Fruit fly (Drosophila melanogaster): Measurements from ENCODE around the gene Aven.

Aven gene

dm6 chrX:12600802-12601793 is 28.3 kb downstream of the Aven start (continued):
- TF ChIP-seq CG3726 (GFP tag; IDR thresholded peaks at IDR 0.05): no peak
- no peak for TF ChIP-seq pnt (GFP tag; optimal IDR thresholded peaks at IDR 0.05)
- no peak for TF ChIP-seq dpn (GFP tag; optimal IDR thresholded peaks at IDR 0.05)
- peak; percentile 75 for TF ChIP-seq Elba2 (GFP tag; optimal IDR thresholded peaks at IDR 0.05)
- TF ChIP-seq Dfd (GFP tag; optimal IDR thresholded peaks at IDR 0.05): no peak
- TF ChIP-seq Pdp1 (GFP tag; optimal IDR thresholded peaks at IDR 0.05): peak in 1 of 2 experiments; percentile 38
- no peak for TF ChIP-seq CG11085 (GFP tag; IDR thresholded peaks at IDR 0.05)
- TF ChIP-seq CG10959 (GFP tag; IDR thresholded peaks at IDR 0.05): peak; percentile 54; the same call in 1 of the 2 replicates
- TF ChIP-seq sisA (GFP tag; IDR thresholded peaks at IDR 0.05): no peak
- no peak for TF ChIP-seq CG2712 (tag; optimal IDR thresholded peaks at IDR 0.05)
- TF ChIP-seq zen2 (GFP tag; IDR thresholded peaks at IDR 0.05; ENCODE audit: partially characterized antibody): no peak
- peak; percentile 18 for TF ChIP-seq CG7786 (GFP tag; optimal IDR thresholded peaks at IDR 0.05)

dm6 chrX:12596353-12597107 is 32.9 kb downstream of the Aven start:
- peak; percentile 54; the same call in 1 of the 2 replicates for TF ChIP-seq CG4360 (GFP tag; IDR thresholded peaks at IDR 0.05)
- TF ChIP-seq nom (GFP tag; optimal IDR thresholded peaks at IDR 0.05): peak; percentile 79
- peak; percentile 64 for TF ChIP-seq sens (GFP tag)
- TF ChIP-seq pfk (GFP tag; optimal IDR thresholded peaks at IDR 0.05): peak; percentile 74
- TF ChIP-seq cg (GFP tag; optimal IDR thresholded peaks at IDR 0.05): peak; percentile 34
- peak; percentile 70 to 91 for TF ChIP-seq Trl (optimal IDR thresholded peaks at IDR 0.05)
- TF ChIP-seq Trl (GFP tag; optimal IDR thresholded peaks at IDR 0.05): no peak
- no peak for TF ChIP-seq Meics (GFP tag; optimal IDR thresholded peaks at IDR 0.05)
- peak; percentile 60 for TF ChIP-seq lbe (GFP tag; optimal IDR thresholded peaks at IDR 0.05)
- peak; percentile 66 for TF ChIP-seq corto (GFP tag; optimal IDR thresholded peaks at IDR 0.05)
- no peak for TF ChIP-seq z (GFP tag; IDR thresholded peaks at IDR 0.05)
- TF ChIP-seq tll (GFP tag; optimal IDR thresholded peaks at IDR 0.05): no peak
- no peak for TF ChIP-seq CG10209 (GFP tag; optimal IDR thresholded peaks at IDR 0.05)
- peak; percentile 79 for TF ChIP-seq CG3163 (GFP tag; optimal IDR thresholded peaks at IDR 0.05)
- TF ChIP-seq sqz (GFP tag; optimal IDR thresholded peaks at IDR 0.05): peak; percentile 76
- peak; percentile 40 for TF ChIP-seq CG17359 (tag; optimal IDR thresholded peaks at IDR 0.05)
- TF ChIP-seq CG17385 (GFP tag; optimal IDR thresholded peaks at IDR 0.05): peak; percentile 90
- no peak for TF ChIP-seq PHDP (tag; optimal IDR thresholded peaks at IDR 0.05)
- TF ChIP-seq gcm (GFP tag; optimal IDR thresholded peaks at IDR 0.05): no peak
- peak; percentile 23 for TF ChIP-seq CG1832 (GFP tag; optimal IDR thresholded peaks at IDR 0.05)
- peak; percentile 17 for TF ChIP-seq kni (GFP tag; optimal IDR thresholded peaks at IDR 0.05)
- no peak for TF ChIP-seq Aef1 (GFP tag; IDR thresholded peaks at IDR 0.05)
- peak; percentile 65 for TF ChIP-seq crol (GFP tag; IDR thresholded peaks at IDR 0.05)
- TF ChIP-seq CG2116 (GFP tag; optimal IDR thresholded peaks at IDR 0.05): peak; percentile 89
